Worm (Caenorhabditis elegans) whole organism, late embryonic: ENCODE results near the gene mam-2.

Source experiments
- C38D4.7 ChIP-seq: fragments of 200-800 bp; sonication (Bioruptor generic); optimal IDR thresholded peaks from 2 replicates; lab custom pipeline; 2018; ENCODE audit warnings: mild to moderate bottlenecking, missing genetic modification characterization, moderate library complexity, missing compliant biosample characterization
- K09A11.1 ChIP-seq: sonication (generic microtip); optimal IDR thresholded peaks from 2 replicates; lab custom pipeline; 2017; ENCODE audit warnings: antibody characterized with exemption, mild to moderate bottlenecking, missing genetic modification characterization, missing compliant biosample characterization; ENCODE audit not compliant: insufficient read depth
- Y22D7AL.16 ChIP-seq: sonication (generic microtip); optimal IDR thresholded peaks from 2 replicates; lab custom pipeline; 2016; ENCODE audit warnings: missing genetic modification characterization, missing compliant biosample characterization
- ama-1 ChIP-seq: fragments of 150-350 bp; optimal IDR thresholded peaks from 2 replicates; lab custom pipeline; 2014
- ceh-18 ChIP-seq: sonication (generic microtip); optimal IDR thresholded peaks from 2 replicates; lab custom pipeline; 2016; ENCODE audit warnings: missing genetic modification characterization, missing compliant biosample characterization
- ceh-19 ChIP-seq: fragments of 200-800 bp; sonication (Bioruptor generic); optimal IDR thresholded peaks from 2 replicates; lab custom pipeline; 2018; ENCODE audit warnings: mild to moderate bottlenecking, missing genetic modification characterization, missing compliant biosample characterization
- ceh-34 ChIP-seq: sonication (generic microtip); optimal IDR thresholded peaks from 2 replicates; lab custom pipeline; 2016; ENCODE audit warnings: mild to moderate bottlenecking, missing genetic modification characterization, missing compliant biosample characterization
- ceh-9 ChIP-seq: sonication (generic microtip); optimal IDR thresholded peaks from 2 replicates; lab custom pipeline; 2016; ENCODE audit warnings: mild to moderate bottlenecking, missing genetic modification characterization, inconsistent platforms, missing compliant biosample characterization
- che-1 ChIP-seq: sonication (generic microtip); optimal IDR thresholded peaks from 2 replicates; lab custom pipeline; 2016; ENCODE audit warnings: mild to moderate bottlenecking, missing genetic modification characterization, missing compliant biosample characterization
- dve-1 ChIP-seq: sonication (generic microtip); optimal IDR thresholded peaks from 2 replicates; lab custom pipeline; 2017; ENCODE audit warnings: antibody characterized with exemption, mild to moderate bottlenecking, missing genetic modification characterization, missing compliant biosample characterization
- elt-4 ChIP-seq: sonication (generic microtip); optimal IDR thresholded peaks from 2 replicates; lab custom pipeline; 2016; ENCODE audit warnings: missing genetic modification characterization, missing compliant biosample characterization
- eyg-1 ChIP-seq: sonication (generic microtip); optimal IDR thresholded peaks from 2 replicates; lab custom pipeline; 2016; ENCODE audit warnings: missing genotype, missing genetic modification characterization, missing compliant biosample characterization
- fax-1 ChIP-seq: sonication (generic microtip); optimal IDR thresholded peaks from 2 replicates; lab custom pipeline; 2016; ENCODE audit warnings: missing genotype, missing genetic modification characterization, missing compliant biosample characterization
- fkh-10 ChIP-seq: fragments of 150-350 bp; optimal IDR thresholded peaks from 2 replicates; lab custom pipeline; 2014; ENCODE audit warnings: missing biosample characterization, missing genetic modification reagents, missing genetic modification characterization
- gmeb-2 ChIP-seq: sonication (generic microtip); optimal IDR thresholded peaks from 2 replicates; lab custom pipeline; 2016; ENCODE audit warnings: missing genetic modification characterization, inconsistent platforms, missing compliant biosample characterization
- hlh-13 ChIP-seq: fragments of 200-800 bp; sonication (Bioruptor generic); optimal IDR thresholded peaks from 2 replicates; lab custom pipeline; 2018; ENCODE audit warnings: mild to moderate bottlenecking, missing genetic modification characterization, missing compliant biosample characterization
- hlh-15 ChIP-seq: sonication (generic microtip); optimal IDR thresholded peaks from 2 replicates; lab custom pipeline; 2016; ENCODE audit warnings: missing genetic modification characterization, missing compliant biosample characterization
- hlh-30 ChIP-seq: sonication (generic microtip); optimal IDR thresholded peaks from 2 replicates; lab custom pipeline; 2017; ENCODE audit warnings: antibody characterized with exemption, missing genetic modification characterization, missing compliant biosample characterization; ENCODE audit not compliant: insufficient read depth
- lim-6 ChIP-seq: sonication (generic microtip); optimal IDR thresholded peaks from 2 replicates; lab custom pipeline; 2016; ENCODE audit warnings: missing genetic modification characterization, missing compliant biosample characterization
- lin-11 ChIP-seq: fragments of 200-800 bp; sonication (Bioruptor generic); optimal IDR thresholded peaks from 2 replicates; lab custom pipeline; 2018; ENCODE audit warnings: mild to moderate bottlenecking, missing genetic modification characterization, missing compliant biosample characterization
- nfya-1 ChIP-seq: sonication (generic microtip); optimal IDR thresholded peaks from 2 replicates; lab custom pipeline; 2017; ENCODE audit warnings: missing genetic modification characterization, mild to moderate bottlenecking, missing compliant biosample characterization, antibody characterized with exemption, moderate library complexity
- nhr-11 ChIP-seq: fragments of 150-350 bp; optimal IDR thresholded peaks from 2 replicates; lab custom pipeline; 2014; ENCODE audit warnings: missing biosample characterization, missing genetic modification characterization
- npax-4 ChIP-seq: sonication (generic microtip); optimal IDR thresholded peaks from 2 replicates; lab custom pipeline; 2016; ENCODE audit warnings: missing genetic modification characterization, missing compliant biosample characterization
- pag-3 ChIP-seq: sonication (generic microtip); optimal IDR thresholded peaks from 2 replicates; lab custom pipeline; 2016; ENCODE audit warnings: missing compliant biosample characterization, missing genetic modification characterization, borderline replicate concordance
- pat-9 ChIP-seq: fragments of 200-800 bp; sonication (Bioruptor generic); optimal IDR thresholded peaks from 2 replicates; lab custom pipeline; 2018; ENCODE audit warnings: mild to moderate bottlenecking, missing genetic modification characterization, moderate library complexity, missing compliant biosample characterization
- pha-2 ChIP-seq: sonication (generic microtip); optimal IDR thresholded peaks from 2 replicates; lab custom pipeline; 2017; ENCODE audit warnings: mild to moderate bottlenecking, missing genetic modification characterization, missing compliant biosample characterization
- pha-4 ChIP-seq: fragments of 150-350 bp; optimal IDR thresholded peaks from 2 replicates; lab custom pipeline; 2018; ENCODE audit warnings: missing biosample characterization, missing genetic modification reagents, missing genetic modification characterization
- rnt-1 ChIP-seq: sonication (generic microtip); optimal IDR thresholded peaks from 2 replicates; lab custom pipeline; 2016; ENCODE audit warnings: missing genetic modification characterization, missing compliant biosample characterization
- sox-2 ChIP-seq: fragments of 200-800 bp; sonication (Bioruptor generic); IDR thresholded peaks from 2 replicates; pipeline ENCODE4 v1.3.6; 2022; ENCODE audit warnings: missing genetic modification reagents, missing genetic modification characterization, missing compliant biosample characterization
- sox-4 ChIP-seq: sonication (generic microtip); optimal IDR thresholded peaks from 2 replicates; lab custom pipeline; 2017; ENCODE audit warnings: mild to moderate bottlenecking, missing genetic modification characterization, inconsistent platforms, missing compliant biosample characterization
- syd-9 ChIP-seq: sonication (generic microtip); optimal IDR thresholded peaks from 2 replicates; lab custom pipeline; 2016; ENCODE audit warnings: mild to moderate bottlenecking, missing genetic modification characterization, moderate library complexity, missing compliant biosample characterization
- tbx-2 ChIP-seq: sonication (generic microtip); optimal IDR thresholded peaks from 2 replicates; lab custom pipeline; 2016; ENCODE audit warnings: missing genetic modification characterization, missing compliant biosample characterization
- ttx-3 ChIP-seq: sonication (generic microtip); optimal IDR thresholded peaks from 2 replicates; lab custom pipeline; 2016; ENCODE audit warnings: missing genetic modification reagents, missing genetic modification characterization, missing compliant biosample characterization
- unc-86 ChIP-seq: sonication (generic microtip); optimal IDR thresholded peaks from 2 replicates; lab custom pipeline; 2016; ENCODE audit warnings: missing genetic modification characterization, missing compliant biosample characterization

The mam-2 gene

ce11 chrIV:9982895-9983294, at the start of gene mam-2:
TSS of gene mam-2 (plus strand) at chrIV:9983195.
- no peak for TF ChIP-seq hlh-30 (tag; lab: Kevin White, UChicago)
- TF ChIP-seq ceh-18 = no peak
- TF ChIP-seq sox-2 (GFP tag; lab: Robert Waterston, UW) = no peak
- TF ChIP-seq fkh-10 (GFP tag; lab: Kevin White, UChicago) = no peak
- no peak for TF ChIP-seq fax-1
- no peak for TF ChIP-seq eyg-1 (tag; lab: Kevin White, UChicago)
- TF ChIP-seq hlh-13 (GFP tag; lab: Kevin White, UChicago) = no peak
- TF ChIP-seq rnt-1 (tag; lab: Kevin White, UChicago) = no peak
- TF ChIP-seq ttx-3 (tag; lab: Kevin White, UChicago) = no peak
- no peak for TF ChIP-seq gmeb-2
- TF ChIP-seq ceh-34 = no peak
- TF ChIP-seq unc-86 (tag; lab: Kevin White, UChicago) = no peak
- no peak for TF ChIP-seq lim-6 (tag; lab: Kevin White, UChicago)
- TF ChIP-seq nhr-11 = no peak
- TF ChIP-seq elt-4 (tag; lab: Kevin White, UChicago) = no peak
- TF ChIP-seq lin-11 (tag; lab: Kevin White, UChicago) = no peak
- TF ChIP-seq Y22D7AL.16 (tag; lab: Kevin White, UChicago) = no peak
- TF ChIP-seq, all 69 proteins: peak for 0

- no peak for TF ChIP-seq ceh-34
- TF ChIP-seq pha-4 (tag; lab: Kevin White, UChicago) = no peak
- TF ChIP-seq pat-9 = no peak
- no peak for TF ChIP-seq sox-4 (tag; lab: Kevin White, UChicago)
- no peak for TF ChIP-seq ama-1 (lab: Kevin White, UChicago)
- no peak for TF ChIP-seq tbx-2
- TF ChIP-seq K09A11.1 (tag; lab: Kevin White, UChicago) = no peak
- no peak for TF ChIP-seq Y22D7AL.16 (tag; lab: Kevin White, UChicago)
These were observed 49.4 kb upstream of the mam-2 start, which contains the start of gene spe-29 for ce11 chrIV:9933580-9933979. TSS of gene spe-29 (plus strand) at chrIV:9933880.

- TF ChIP-seq pag-3 (tag; lab: Kevin White, UChicago) (no peak), ttx-3 (tag; lab: Kevin White, UChicago) (no peak), nfya-1 (tag; lab: Kevin White, UChicago) (no peak), sox-4 (tag; lab: Kevin White, UChicago) (no peak)
These were observed 39.8 kb upstream of the mam-2 start for ce11 chrIV:9943214-9943613.

- no peak for TF ChIP-seq che-1 (tag; lab: Kevin White, UChicago)
- TF ChIP-seq C38D4.7 (GFP tag; lab: Kevin White, UChicago) = no peak
- no peak for TF ChIP-seq pag-3 (tag; lab: Kevin White, UChicago)
- TF ChIP-seq sox-2 (GFP tag; lab: Robert Waterston, UW) = no peak
- TF ChIP-seq gmeb-2 = no peak
- TF ChIP-seq ceh-18 = no peak
- TF ChIP-seq npax-4 (tag; lab: Kevin White, UChicago) = no peak
- TF ChIP-seq syd-9 = no peak
- no peak for TF ChIP-seq ceh-19
- no peak for TF ChIP-seq pha-2 (tag; lab: Kevin White, UChicago)
- no peak for TF ChIP-seq ceh-9
- TF ChIP-seq dve-1 (tag; lab: Kevin White, UChicago) = no peak
These were observed 38.7 kb upstream of the mam-2 start for ce11 chrIV:9944279-9944678.

- TF ChIP-seq hlh-15 (tag; lab: Kevin White, UChicago) = no peak
- TF ChIP-seq ceh-18 = peak; percentile 40
These were observed 35.0 kb upstream of the mam-2 start for ce11 chrIV:9948035-9948434.
